Fruit fly (Drosophila melanogaster): Measurements from ENCODE around the gene Irk1.

Gene Irk1

dm6 chr3R:23140280-23140679 is 27.8 kb upstream of the Irk1 start:
- TF ChIP-seq CG8478 (optimal IDR thresholded peaks at IDR 0.05), result no peak
- no peak for TF ChIP-seq CTCF (optimal IDR thresholded peaks at IDR 0.05)

dm6 chr3R:23141113-23141512 is 27.0 kb upstream of the Irk1 start:
- no peak for TF ChIP-seq CG8478 (optimal IDR thresholded peaks at IDR 0.05)
- TF ChIP-seq CTCF (optimal IDR thresholded peaks at IDR 0.05), result no peak

DNA sequence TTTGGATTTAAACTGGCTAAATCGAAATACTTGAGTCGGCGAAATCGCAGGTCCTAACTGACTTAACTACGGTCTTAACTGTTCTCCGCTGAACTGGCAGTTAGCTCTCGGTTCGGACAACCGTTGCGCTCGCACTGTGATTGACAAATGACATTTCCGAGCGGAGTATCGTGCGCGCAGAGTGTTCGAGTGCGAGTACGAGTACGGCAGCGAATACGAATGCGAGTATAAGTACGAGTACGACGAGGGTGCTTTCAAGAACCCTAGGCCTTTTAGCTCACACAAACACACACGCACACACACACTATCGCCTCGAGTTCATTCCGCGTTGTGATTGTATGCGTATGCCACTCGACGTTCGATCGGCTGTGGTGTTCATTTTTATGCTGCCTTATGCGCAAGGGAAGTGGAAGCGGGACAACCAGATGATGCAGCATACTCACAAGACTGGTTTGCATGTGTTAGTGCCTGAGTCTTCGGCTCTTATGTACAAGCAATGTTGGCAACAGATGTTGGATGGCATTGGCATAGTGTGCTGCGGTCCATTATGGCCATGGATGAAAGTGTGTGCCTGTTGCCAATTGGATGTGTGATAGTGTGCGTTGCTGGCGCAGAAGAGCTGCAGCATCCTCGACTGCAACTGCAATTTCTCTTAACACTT is 26.3 kb upstream of the Irk1 start, which contains the start of gene hh:
Gene hh (minus strand): TSS at position 229 of the 661 bp plus-strand sequence.
- TF ChIP-seq CG8478 (optimal IDR thresholded peaks at IDR 0.05), result no peak
- no peak for TF ChIP-seq CTCF (optimal IDR thresholded peaks at IDR 0.05)

DNA sequence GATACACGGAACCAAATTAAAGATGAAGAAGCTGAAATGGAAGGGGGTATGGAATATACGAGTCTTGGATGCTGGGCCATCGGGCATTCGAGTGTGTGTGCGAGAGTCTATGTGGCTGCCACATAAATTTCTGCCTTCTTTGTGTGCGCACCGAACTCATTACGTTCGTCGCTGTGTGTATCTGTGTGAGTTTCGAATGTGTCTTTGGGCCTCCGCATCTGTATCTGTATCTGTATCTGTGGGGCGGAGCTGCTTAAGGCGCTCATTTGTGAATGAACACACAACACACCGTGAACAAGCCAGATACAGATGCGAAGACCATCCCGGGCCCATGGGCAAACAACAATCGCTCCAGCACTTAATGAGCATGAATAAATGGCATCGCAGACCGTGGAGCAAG is 24.7 kb upstream of the Irk1 start:
- TF ChIP-seq CG8478 (optimal IDR thresholded peaks at IDR 0.05) (no peak), CTCF (optimal IDR thresholded peaks at IDR 0.05) (no peak)

dm6 chr3R:23144654-23145053 is 23.5 kb upstream of the Irk1 start:
- TF ChIP-seq CG8478 (optimal IDR thresholded peaks at IDR 0.05) (no peak), CTCF (optimal IDR thresholded peaks at IDR 0.05) (no peak)

DNA sequence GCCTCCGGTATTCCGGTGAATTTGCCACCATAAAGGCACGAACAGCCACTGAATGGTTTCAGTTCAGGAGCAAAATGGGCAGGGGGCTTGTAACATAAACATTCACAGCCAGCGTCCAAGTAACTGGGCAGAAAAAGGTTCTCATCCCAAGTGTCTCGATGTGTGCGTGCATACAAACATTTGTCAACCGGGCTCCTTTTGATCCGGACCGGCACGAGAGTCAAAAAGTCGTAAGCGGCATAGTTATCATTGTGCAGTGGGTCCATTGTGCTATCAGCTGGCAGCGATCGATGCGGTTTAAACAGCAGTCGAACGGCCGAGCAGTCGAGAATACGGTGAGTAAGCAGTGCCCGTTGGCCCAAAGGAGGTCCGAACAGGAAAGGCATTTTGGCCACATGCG is 22.4 kb upstream of the Irk1 start:
- no peak for TF ChIP-seq CG8478 (optimal IDR thresholded peaks at IDR 0.05)
- TF ChIP-seq CTCF (optimal IDR thresholded peaks at IDR 0.05), result no peak

DNA sequence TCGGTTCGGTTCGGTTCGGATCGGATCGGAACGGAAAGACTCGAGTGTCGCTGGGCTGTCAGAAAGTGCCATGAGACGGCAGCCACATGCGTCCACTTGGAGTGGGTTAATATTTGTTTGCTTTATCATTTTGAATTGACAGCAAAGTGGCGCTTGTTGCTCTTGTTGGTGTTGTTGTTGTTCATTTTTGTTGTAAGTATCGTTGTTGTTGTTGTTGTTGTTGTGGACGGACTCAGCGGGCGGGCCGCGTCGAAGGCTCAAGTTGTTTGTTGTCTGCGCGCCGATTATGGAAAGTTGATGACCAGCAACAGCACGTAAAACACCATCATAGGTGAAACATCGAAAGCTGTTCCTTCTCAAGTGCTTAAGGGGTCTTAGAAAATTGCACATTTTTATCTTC is 21.1 kb upstream of the Irk1 start:
- TF ChIP-seq CG8478 (optimal IDR thresholded peaks at IDR 0.05) (no peak), CTCF (optimal IDR thresholded peaks at IDR 0.05) (no peak)

DNA sequence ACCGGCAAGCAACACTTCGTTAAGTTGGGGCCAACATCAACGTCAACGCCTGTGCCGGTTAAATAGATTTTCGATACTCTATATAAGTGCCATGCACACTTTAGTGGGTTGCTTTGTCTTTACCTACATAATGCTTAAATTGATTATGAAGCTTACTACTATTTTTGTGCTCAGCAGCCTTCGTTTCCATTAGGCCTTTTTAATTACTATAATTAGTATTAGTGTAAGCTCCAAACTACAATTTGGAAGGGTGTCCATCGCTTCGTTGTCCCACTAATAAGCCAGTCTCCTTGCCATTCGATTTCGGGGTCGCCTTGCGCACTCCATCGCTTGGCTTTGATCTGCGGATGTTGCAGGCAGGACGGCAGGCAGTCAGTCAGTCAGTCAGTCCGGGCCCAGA is 20.5 kb upstream of the Irk1 start:
- TF ChIP-seq CG8478 (optimal IDR thresholded peaks at IDR 0.05) (no peak), CTCF (optimal IDR thresholded peaks at IDR 0.05) (no peak)

DNA sequence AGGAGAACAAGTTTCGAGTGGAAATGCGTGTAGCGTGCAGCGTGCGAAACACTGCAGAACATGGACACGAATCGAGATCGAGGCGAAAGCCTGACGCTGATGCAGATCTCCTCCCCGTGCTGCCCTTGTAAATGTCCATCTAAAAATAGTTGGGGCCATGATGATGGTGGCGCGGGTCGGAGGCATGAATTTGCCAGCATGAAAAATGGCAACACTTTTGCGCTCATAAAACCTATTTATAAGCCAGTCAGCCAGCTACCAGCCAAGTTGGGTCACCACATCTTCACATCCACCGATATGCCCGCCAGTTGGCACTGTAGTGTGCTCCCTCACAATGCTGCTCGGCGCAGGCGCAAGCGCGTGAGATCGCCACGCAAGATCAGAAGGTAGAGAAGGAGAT is 19.7 kb upstream of the Irk1 start:
- TF ChIP-seq CTCF (optimal IDR thresholded peaks at IDR 0.05), result no peak
- TF ChIP-seq CG8478 (optimal IDR thresholded peaks at IDR 0.05), result no peak

- TF ChIP-seq CTCF (optimal IDR thresholded peaks at IDR 0.05), result no peak
- no peak for TF ChIP-seq CG8478 (optimal IDR thresholded peaks at IDR 0.05)
Measured at dm6 chr3R:23149021-23149571, 19.0 kb upstream of the Irk1 start.

DNA sequence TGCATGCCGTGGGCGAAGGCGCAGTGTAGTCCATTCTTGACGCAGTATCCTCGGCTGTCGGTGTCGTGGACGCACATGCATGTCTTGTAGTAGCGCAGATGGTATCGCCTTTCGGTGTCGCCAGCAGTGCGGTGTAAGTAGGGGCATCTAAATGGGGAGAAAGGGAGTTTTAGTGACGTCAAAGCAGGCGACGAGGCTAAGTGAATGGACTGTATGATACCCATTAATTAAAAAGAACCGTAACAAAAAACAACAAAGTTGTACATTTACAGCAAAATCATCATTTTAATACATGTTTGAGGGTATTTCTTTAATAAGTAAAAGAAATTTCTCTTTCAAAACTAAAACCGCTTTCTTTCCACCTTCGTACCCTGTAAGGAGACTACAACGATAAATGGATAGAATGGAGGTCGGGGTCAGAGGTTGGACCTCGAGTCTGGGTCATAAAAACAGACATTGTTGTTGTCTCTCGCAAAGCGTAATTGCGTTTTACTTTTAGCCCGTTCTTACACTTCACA is 11.7 kb upstream of the Irk1 start:
- no peak for TF ChIP-seq CTCF (optimal IDR thresholded peaks at IDR 0.05)
- no peak for TF ChIP-seq CG8478 (optimal IDR thresholded peaks at IDR 0.05)

dm6 chr3R:23156865-23157515 is 11.1 kb upstream of the Irk1 start:
- no peak for TF ChIP-seq CTCF (optimal IDR thresholded peaks at IDR 0.05)
- TF ChIP-seq CG8478 (optimal IDR thresholded peaks at IDR 0.05), result no peak

DNA sequence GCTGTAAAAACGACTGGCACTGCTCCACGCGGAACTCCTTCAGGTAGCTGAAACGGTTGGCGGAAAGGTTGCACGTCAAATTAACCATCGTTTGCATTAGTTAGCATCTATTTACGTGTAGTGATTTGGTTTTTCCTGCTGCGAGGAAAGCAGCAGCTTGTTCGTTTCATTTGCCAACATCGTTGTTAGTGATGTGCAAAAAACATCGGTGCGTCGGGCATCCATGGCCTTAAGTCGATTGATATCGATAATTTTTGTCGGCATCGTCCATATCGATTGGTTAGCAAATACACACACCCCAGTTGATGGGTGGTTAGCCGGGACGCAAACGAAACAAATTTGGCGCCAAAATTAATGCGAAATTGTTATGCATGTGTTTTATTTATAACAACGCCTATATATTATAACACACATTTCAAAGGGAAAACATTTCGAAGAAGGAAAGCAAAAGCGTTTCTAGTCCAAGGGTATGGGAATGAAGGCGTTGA is 10.4 kb upstream of the Irk1 start, which contains the start of gene unk:
Gene unk (minus strand): TSS at position 199 of the 488 bp plus-strand sequence.
- TF ChIP-seq CTCF (optimal IDR thresholded peaks at IDR 0.05), result peak; percentile 78 to 81
- no peak for TF ChIP-seq CG8478 (optimal IDR thresholded peaks at IDR 0.05)

dm6 chr3R:23159289-23159956 is 8.7 kb upstream of the Irk1 start, which contains the start of gene VhaAC39-2:
VhaAC39-2 (minus strand) TSS chr3R:23159316.
- TF ChIP-seq CTCF (optimal IDR thresholded peaks at IDR 0.05), result peak in 1 of 2 experiments; percentile 85
- no peak for TF ChIP-seq CG8478 (optimal IDR thresholded peaks at IDR 0.05)

dm6 chr3R:23161288-23161870 is 6.7 kb upstream of the Irk1 start, which contains the start of gene CG13829:
CG13829 (minus strand) TSS chr3R:23161338.
- TF ChIP-seq CG8478 (optimal IDR thresholded peaks at IDR 0.05) (no peak), CTCF (optimal IDR thresholded peaks at IDR 0.05) (no peak)

Data from S2 (cell line).